Fruit fly (Drosophila melanogaster) whole organism, embryonic: ENCODE results near the gene Pax.
A peak's percentile ranks its signal among the peaks of the same experiment; 100 is the strongest.

Experiments
- Antp ChIP-seq: fragments of 200-800 bp; sonication (Bioruptor generic); optimal IDR thresholded peaks from 3 replicates; lab custom pipeline; 2016; ENCODE audit warnings: missing biosample characterization, missing genetic modification characterization
- CG10147 ChIP-seq: fragments of 200-800 bp; sonication (Bioruptor generic); optimal IDR thresholded peaks from 2 replicates; lab custom pipeline; 2019; ENCODE audit warnings: missing biosample characterization, mild to moderate bottlenecking, missing genetic modification characterization, moderate library complexity
- CG10274 ChIP-seq: fragments of 200-800 bp; sonication (Bioruptor generic); optimal IDR thresholded peaks from 3 replicates; lab custom pipeline; 2017; ENCODE audit warnings: missing biosample characterization, mild to moderate bottlenecking, missing genetic modification characterization
- CG11456 ChIP-seq: fragments of 200-800 bp; sonication (Bioruptor generic); IDR thresholded peaks from 3 replicates; pipeline ENCODE4 v1.3.6; 2022; ENCODE audit warnings: missing biosample characterization, missing genetic modification characterization
- CG11695 ChIP-seq: fragments of 200-800 bp; sonication (Bioruptor generic); IDR thresholded peaks from 3 replicates; pipeline ENCODE4 v1.3.6; 2022; ENCODE audit warnings: missing biosample characterization, missing genetic modification characterization
- CG12659 ChIP-seq: fragments of 200-800 bp; sonication (Bioruptor generic); optimal IDR thresholded peaks from 3 replicates; lab custom pipeline; 2017; ENCODE audit warnings: mild to moderate bottlenecking, missing biosample characterization, missing genetic modification reagents, missing genetic modification characterization
- CG12942 ChIP-seq: fragments of 200-800 bp; sonication (Bioruptor generic); optimal IDR thresholded peaks from 3 replicates; lab custom pipeline; 2016; ENCODE audit warnings: missing biosample characterization, missing genetic modification characterization
- CG13624 ChIP-seq: fragments of 200-800 bp; sonication (Bioruptor generic); optimal IDR thresholded peaks from 2 replicates; lab custom pipeline; 2016; ENCODE audit warnings: missing biosample characterization, missing genetic modification characterization
- CG13775 ChIP-seq: fragments of 200-800 bp; sonication (Bioruptor generic); optimal IDR thresholded peaks from 3 replicates; lab custom pipeline; 2017; ENCODE audit warnings: missing biosample characterization, mild to moderate bottlenecking, missing genetic modification characterization
- CG14014 ChIP-seq: fragments of 200-800 bp; sonication (Bioruptor generic); IDR thresholded peaks from 2 replicates; pipeline ENCODE4 v1.3.6; 2022; ENCODE audit warnings: missing biosample characterization, missing genetic modification characterization
- CG2678 ChIP-seq: fragments of 200-800 bp; sonication (Bioruptor generic); optimal IDR thresholded peaks from 3 replicates; lab custom pipeline; 2019; ENCODE audit warnings: missing biosample characterization, mild to moderate bottlenecking, missing genetic modification characterization, moderate library complexity
- CG31441 ChIP-seq: fragments of 200-800 bp; sonication (Bioruptor generic); IDR thresholded peaks from 2 replicates; pipeline ENCODE4 v1.3.6; 2022; ENCODE audit warnings: missing biosample characterization, missing genetic modification characterization
- CG3281 ChIP-seq: fragments of 200-800 bp; sonication (Bioruptor generic); optimal IDR thresholded peaks from 3 replicates; lab custom pipeline; 2017; ENCODE audit warnings: missing biosample characterization, mild to moderate bottlenecking, missing genetic modification characterization
- CG3726 ChIP-seq: fragments of 200-800 bp; sonication (Bioruptor generic); IDR thresholded peaks from 3 replicates; pipeline ENCODE4, ENCODE4 v1.3.6; 2022; ENCODE audit warnings: missing biosample characterization, missing genetic modification characterization
- CG6765 ChIP-seq: fragments of 200-800 bp; sonication (Bioruptor generic); optimal IDR thresholded peaks from 3 replicates; lab custom pipeline; 2017; ENCODE audit warnings: missing biosample characterization, mild to moderate bottlenecking, missing genetic modification characterization
- CG6813 ChIP-seq: fragments of 200-800 bp; sonication (Bioruptor generic); optimal IDR thresholded peaks from 2 replicates; lab custom pipeline; 2017; ENCODE audit warnings: missing biosample characterization, missing genetic modification characterization, mild to moderate bottlenecking, moderate library complexity, missing genetic modification reagents
- CG6854 ChIP-seq: fragments of 200-800 bp; sonication (Bioruptor generic); optimal IDR thresholded peaks from 3 replicates; lab custom pipeline; 2017; ENCODE audit warnings: missing biosample characterization, mild to moderate bottlenecking, missing genetic modification characterization
- CG9817 ChIP-seq: fragments of 200-800 bp; sonication (Bioruptor generic); optimal IDR thresholded peaks from 2 replicates; lab custom pipeline; 2018; ENCODE audit warnings: missing biosample characterization, mild to moderate bottlenecking, missing genetic modification characterization, moderate library complexity
- CG9876 ChIP-seq: fragments of 200-800 bp; sonication (Bioruptor generic); optimal IDR thresholded peaks from 2 replicates; lab custom pipeline; 2016; ENCODE audit warnings: missing biosample characterization, missing genetic modification characterization
- CG9932 ChIP-seq: fragments of 200-800 bp; sonication (Bioruptor generic); IDR thresholded peaks from 2 replicates; pipeline ENCODE4 v1.3.6; 2022; ENCODE audit warnings: missing biosample characterization, missing genetic modification characterization
- CoRest ChIP-seq: fragments of 200-800 bp; sonication (Bioruptor generic); optimal IDR thresholded peaks from 3 replicates; lab custom pipeline; 2018; ENCODE audit warnings: missing biosample characterization, mild to moderate bottlenecking, missing genetic modification characterization, moderate library complexity
- Dbx ChIP-seq: fragments of 200-800 bp; sonication (Bioruptor generic); IDR thresholded peaks from 3 replicates; pipeline ENCODE4 v1.3.6; 2022; ENCODE audit warnings: missing biosample characterization, missing genetic modification characterization
- Deaf1 ChIP-seq: fragments of 200-800 bp; optimal IDR thresholded peaks from 3 replicates; lab custom pipeline; 2019; ENCODE audit warnings: missing biosample characterization, mild to moderate bottlenecking, missing genetic modification characterization, moderate library complexity
- Dp ChIP-seq: fragments of 200-800 bp; sonication (Bioruptor generic); optimal IDR thresholded peaks from 2 replicates; lab custom pipeline; 2018; ENCODE audit warnings: missing biosample characterization, mild to moderate bottlenecking, missing genetic modification characterization, moderate library complexity
- Elba2 ChIP-seq: fragments of 200-800 bp; sonication (Bioruptor generic); optimal IDR thresholded peaks from 3 replicates; lab custom pipeline; 2016; ENCODE audit warnings: missing biosample characterization, missing genetic modification characterization
- Fer3 ChIP-seq: fragments of 200-800 bp; sonication (Bioruptor generic); optimal IDR thresholded peaks from 2 replicates; lab custom pipeline; 2018; ENCODE audit warnings: missing biosample characterization, mild to moderate bottlenecking, missing genetic modification characterization, moderate library complexity
- HmgZ ChIP-seq: fragments of 200-800 bp; sonication (Bioruptor generic); optimal IDR thresholded peaks from 2 replicates; lab custom pipeline; 2018; ENCODE audit warnings: missing biosample characterization, mild to moderate bottlenecking, missing genetic modification characterization
- Hr51 ChIP-seq, 2 experiments: fragments of 200-800 bp; sonication (Bioruptor generic); optimal IDR thresholded peaks; 2 replicates in 1 of 2; 3 replicates in 1 of 2; lab custom pipeline; 2016 to 2018; ENCODE audit warnings: missing biosample characterization in 2 of 2, missing genetic modification characterization in 2 of 2, mild to moderate bottlenecking in 1 of 2, moderate library complexity in 1 of 2
- Hsf ChIP-seq: fragments of 200-800 bp; sonication (Bioruptor generic); optimal IDR thresholded peaks from 3 replicates; lab custom pipeline; 2016; ENCODE audit warnings: missing biosample characterization, missing genetic modification characterization
- Mrtf ChIP-seq: fragments of 200-800 bp; sonication (Bioruptor generic); IDR thresholded peaks from 3 replicates; pipeline ENCODE4 v1.3.6; 2022; ENCODE audit warnings: missing biosample characterization, missing genetic modification characterization
- Nf-YC ChIP-seq: fragments of 200-800 bp; optimal IDR thresholded peaks from 3 replicates; lab custom pipeline; 2019; ENCODE audit warnings: missing biosample characterization, mild to moderate bottlenecking, missing genetic modification characterization, moderate library complexity
- Rfx ChIP-seq: fragments of 200-800 bp; sonication (Bioruptor generic); IDR thresholded peaks from 2 replicates; pipeline ENCODE4 v1.3.6; 2022; ENCODE audit warnings: missing biosample characterization, missing genetic modification characterization
- amos ChIP-seq: fragments of 200-800 bp; sonication (Bioruptor generic); IDR thresholded peaks from 2 replicates; pipeline ENCODE4 v1.3.6; 2022; ENCODE audit warnings: missing biosample characterization, missing genetic modification characterization; ENCODE audit not compliant: partially characterized antibody
- ash1 ChIP-seq: fragments of 200-800 bp; sonication (Bioruptor generic); optimal IDR thresholded peaks from 2 replicates; lab custom pipeline; 2018; ENCODE audit warnings: missing biosample characterization, mild to moderate bottlenecking, missing genetic modification characterization
- caup ChIP-seq: fragments of 200-800 bp; sonication (Bioruptor generic); optimal IDR thresholded peaks from 3 replicates; lab custom pipeline; 2017; ENCODE audit warnings: missing biosample characterization, mild to moderate bottlenecking, missing genetic modification characterization, moderate library complexity; ENCODE audit not compliant: severe bottlenecking
- dysf ChIP-seq: fragments of 200-800 bp; sonication (Bioruptor generic); IDR thresholded peaks from 3 replicates; pipeline ENCODE4 v1.3.6; 2022; ENCODE audit warnings: missing biosample characterization, missing genetic modification characterization
- gem ChIP-seq: fragments of 200-800 bp; sonication (Bioruptor generic); optimal IDR thresholded peaks from 2 replicates; lab custom pipeline; 2019; ENCODE audit warnings: missing biosample characterization, mild to moderate bottlenecking, missing genetic modification characterization, moderate library complexity
- grau ChIP-seq: fragments of 200-800 bp; optimal IDR thresholded peaks from 3 replicates; lab custom pipeline; 2019; ENCODE audit warnings: missing biosample characterization, mild to moderate bottlenecking, missing genetic modification characterization, moderate library complexity
- jumu ChIP-seq: fragments of 200-800 bp; sonication (Bioruptor generic); optimal IDR thresholded peaks from 3 replicates; lab custom pipeline; 2016; ENCODE audit warnings: missing biosample characterization, missing genetic modification characterization
- ranshi ChIP-seq: fragments of 200-800 bp; sonication (Bioruptor generic); IDR thresholded peaks from 2 replicates; pipeline ENCODE4 v1.3.6; 2022; ENCODE audit warnings: missing biosample characterization, missing genetic modification characterization
- rib ChIP-seq: fragments of 200-800 bp; sonication (Bioruptor generic); IDR thresholded peaks from 2 replicates; pipeline ENCODE4 v1.3.6; 2022; ENCODE audit warnings: missing biosample characterization, missing genetic modification characterization
- run ChIP-seq: fragments of 200-800 bp; sonication (Bioruptor generic); optimal IDR thresholded peaks from 3 replicates; lab custom pipeline; 2018; ENCODE audit warnings: missing biosample characterization, mild to moderate bottlenecking, missing genetic modification characterization
- sob ChIP-seq: fragments of 200-800 bp; sonication (Bioruptor generic); IDR thresholded peaks from 2 replicates; pipeline ENCODE4 v1.3.6; 2022; ENCODE audit warnings: missing biosample characterization, missing genetic modification characterization
- unpg ChIP-seq: fragments of 200-800 bp; sonication (Bioruptor generic); optimal IDR thresholded peaks from 3 replicates; lab custom pipeline; 2018; ENCODE audit warnings: missing biosample characterization, mild to moderate bottlenecking, missing genetic modification characterization, moderate library complexity
- usp ChIP-seq: fragments of >200 bp; optimal IDR thresholded peaks from 2 replicates; lab custom pipeline; 2017; ENCODE audit warnings: missing biosample characterization, missing genetic modification characterization
- vvl ChIP-seq: fragments of 200-800 bp; sonication (Bioruptor generic); IDR thresholded peaks from 2 replicates; pipeline ENCODE4 v1.3.6; 2022; ENCODE audit warnings: missing biosample characterization, missing genetic modification characterization
- zfh2 ChIP-seq: fragments of 200-800 bp; sonication (Bioruptor generic); optimal IDR thresholded peaks from 2 replicates; lab custom pipeline; 2016; ENCODE audit warnings: missing biosample characterization, missing genetic modification characterization

Gene Pax

dm6 chr2L:19416602-19417497, 9.5 kb downstream of the Pax start, which contains the start of gene Lectin-galC1 (continued):
- TF ChIP-seq Dp (GFP tag; lab: Kevin White, UChicago) (no peak), Elba2 (GFP tag; lab: Kevin White, UChicago) (peak; percentile 15), ash1 (GFP tag; lab: Kevin White, UChicago) (no peak), CG6854 (GFP tag; lab: Kevin White, UChicago) (peak; percentile 72), CG31441 (GFP tag; lab: Robert Waterston, UW) (peak; percentile 90), CG6813 (GFP tag; lab: Kevin White, UChicago) (peak; percentile 85), usp (GFP tag; lab: Kevin White, UChicago) (no peak), ranshi (peak; percentile 86), CG12942 (GFP tag; lab: Kevin White, UChicago) (peak; percentile 82), CoRest (tag; lab: Kevin White, UChicago) (peak; percentile 91), Antp (peak; percentile 93), sob (peak; percentile 79), CG13775 (GFP tag; lab: Kevin White, UChicago) (peak; percentile 80), CG9876 (peak; percentile 67), rib (GFP tag; lab: Robert Waterston, UW) (0 out of 2 replicates have a peak, but pooled peaks have one; percentile 69), CG3726 (GFP tag; lab: Robert Waterston, UW) (0 out of 3 replicates have a peak, but pooled peaks have one; percentile 81), CG13624 (peak; percentile 82), Hsf (GFP tag; lab: Kevin White, UChicago) (peak; percentile 89), CG11456 (GFP tag; lab: Robert Waterston, UW) (peak; percentile 82)
- TF ChIP-seq, all 482 proteins: peak for 395

DNA sequence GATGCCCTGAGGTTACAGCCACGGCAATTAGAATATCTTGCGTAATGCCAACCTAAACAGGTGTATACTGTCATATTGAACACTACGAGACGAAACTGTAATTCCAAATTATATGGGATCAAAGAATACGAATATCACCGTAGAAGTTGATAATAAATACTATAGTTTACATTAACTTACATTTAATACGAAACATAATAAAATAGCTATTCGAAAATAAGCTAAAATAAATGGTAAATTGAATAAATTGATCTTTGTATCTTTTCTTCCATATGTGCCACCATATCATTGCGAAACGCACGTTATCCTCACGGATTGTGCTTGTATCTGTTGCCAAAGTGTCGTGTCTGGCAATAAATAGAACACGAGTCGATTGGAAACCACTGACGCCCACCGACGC, 10.5 kb downstream of the Pax start:
- TF ChIP-seq HmgZ (tag; lab: Kevin White, UChicago) (peak; percentile 14), run (no peak), Hr51 (GFP tag; optimal IDR thresholded peaks at IDR 0.05; lab: Kevin White, UChicago) (peak in 1 of 2 experiments; percentile 21), CG9817 (tag; lab: Kevin White, UChicago) (peak; percentile 47), zfh2 (peak; percentile 16), CG6765 (GFP tag; lab: Kevin White, UChicago) (no peak), caup (peak; percentile 16), CG9932 (GFP tag; lab: Robert Waterston, UW) (peak; percentile 45), Deaf1 (tag; lab: Kevin White, UChicago) (peak; percentile 3), jumu (GFP tag; lab: Kevin White, UChicago) (no peak), CG10147 (peak; percentile 15), Fer3 (tag; lab: Kevin White, UChicago) (peak; percentile 24), gem (tag; lab: Kevin White, UChicago) (peak; percentile 24), vvl (no peak), Nf-YC (peak; percentile 4), CG11456 (GFP tag; lab: Robert Waterston, UW) (0 out of 3 replicates have a peak, but pooled peaks have one; percentile 41), Mrtf (peak; percentile 28; the same call in 1 of the 3 replicates), dysf (GFP tag; lab: Robert Waterston, UW) (peak; percentile 67; the same call in 2 of the 3 replicates), Rfx (peak; percentile 40; the same call in 1 of the 2 replicates), CG2678 (tag; lab: Kevin White, UChicago) (peak; percentile 40), CG3281 (GFP tag; lab: Kevin White, UChicago) (peak; percentile 41), grau (tag; lab: Kevin White, UChicago) (peak; percentile 57), amos (GFP tag; lab: Robert Waterston, UW) (no peak), CG12659 (GFP tag; lab: Kevin White, UChicago) (peak; percentile 35), CG10274 (no peak), CG11695 (GFP tag; lab: Robert Waterston, UW) (peak; percentile 77), CoRest (tag; lab: Kevin White, UChicago) (peak; percentile 49), CG14014 (peak; percentile 45; the same call in 1 of the 2 replicates), unpg (no peak), Dbx (GFP tag; lab: Robert Waterston, UW) (0 out of 3 replicates have a peak, but pooled peaks have one; percentile 20)
